Fruit fly (Drosophila melanogaster) Kc167 (cell line): ENCODE results near the gene CG13081.

Experiments
- Myc ChIP-seq: fragments of >200 bp; optimal IDR thresholded peaks from 2 replicates; lab custom pipeline; 2017; ENCODE audit warnings: missing external identifiers
- Sin3A ChIP-seq: fragments of >200 bp; optimal IDR thresholded peaks from 2 replicates; lab custom pipeline; 2018; ENCODE audit warnings: missing external identifiers
- h ChIP-seq: fragments of >200 bp; optimal IDR thresholded peaks from 3 replicates; lab custom pipeline; 2018; ENCODE audit warnings: missing external identifiers
- insv ChIP-seq: fragments of >200 bp; optimal IDR thresholded peaks from 3 replicates; lab custom pipeline; 2018; ENCODE audit warnings: missing external identifiers
- psq ChIP-seq: fragments of >200 bp; optimal IDR thresholded peaks from 2 replicates; lab custom pipeline; 2017; ENCODE audit warnings: missing external identifiers
- ttk ChIP-seq: sonication (Bioruptor generic); optimal IDR thresholded peaks from 2 replicates; lab custom pipeline; 2017; ENCODE audit warnings: missing external identifiers

The CG13081 gene

DNA sequence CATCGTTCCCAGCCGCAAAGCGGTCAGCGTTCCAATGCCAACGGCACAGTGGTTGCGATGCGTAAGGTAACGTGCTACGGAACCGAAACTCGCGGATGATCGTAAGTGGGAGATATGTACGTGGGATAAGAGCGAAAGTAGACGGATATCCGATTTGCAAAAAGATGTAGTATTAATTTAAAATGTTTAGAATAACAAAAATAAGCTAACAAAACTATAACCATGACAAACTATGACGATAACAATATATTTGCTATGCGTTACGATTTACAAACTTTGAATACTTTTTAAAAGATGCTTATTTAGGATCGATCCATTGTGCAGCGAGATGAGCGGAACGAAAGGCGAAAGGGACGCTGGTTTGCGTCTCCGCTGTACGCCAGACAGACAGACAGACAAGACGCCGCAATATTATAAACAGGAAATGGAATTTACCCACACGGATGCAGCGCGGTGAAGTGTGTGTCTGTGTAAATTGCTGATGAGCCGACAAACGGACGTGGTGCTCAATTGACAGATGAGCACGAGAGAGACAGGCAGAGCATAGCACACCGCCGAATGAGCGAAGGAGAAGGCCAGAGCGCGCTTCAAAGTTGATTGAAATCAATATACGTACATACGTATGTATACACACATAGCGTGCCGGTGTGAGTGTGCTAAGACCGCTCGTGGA, 35.4 kb downstream of the CG13081 start:
- no peak for TF ChIP-seq h (lab: Kevin White, UChicago)
- no peak for TF ChIP-seq psq
- no peak for TF ChIP-seq Myc (lab: Kevin White, UChicago)
- no peak for TF ChIP-seq Sin3A (lab: Kevin White, UChicago)
- TF ChIP-seq ttk (lab: Kevin White, UChicago) = no peak
- no peak for TF ChIP-seq insv

DNA sequence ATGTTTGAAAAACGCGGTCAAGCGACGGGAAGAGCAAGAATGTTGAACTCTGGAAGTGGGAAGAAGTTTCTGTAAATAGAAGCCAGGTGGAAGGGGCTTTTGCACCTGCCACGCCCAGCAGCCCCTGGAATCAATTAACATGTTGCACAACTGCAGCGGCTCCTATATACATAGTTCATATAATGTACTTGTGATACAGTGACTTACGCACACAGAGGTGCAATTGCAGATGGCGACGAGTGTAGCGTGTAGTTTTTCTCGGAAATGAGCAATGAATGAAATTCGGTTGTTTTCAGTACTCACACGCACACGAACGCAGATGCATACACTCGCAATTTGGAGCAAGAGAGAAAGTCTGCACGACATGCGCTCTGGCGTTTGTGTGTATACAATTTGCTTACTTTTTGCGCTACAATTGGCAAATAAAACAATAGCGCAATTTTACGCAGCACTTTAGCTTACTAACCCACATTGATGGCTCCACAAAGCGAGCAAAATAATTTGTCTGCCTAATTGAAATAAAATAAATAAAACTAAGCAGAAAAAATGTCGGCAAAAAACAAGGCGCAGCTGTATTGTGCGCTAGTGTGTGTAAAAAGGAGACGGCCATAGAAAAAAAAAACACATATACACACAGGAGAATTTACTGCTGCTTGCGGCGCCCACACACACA, 36.0 kb downstream of the CG13081 start:
- no peak for TF ChIP-seq Myc (lab: Kevin White, UChicago)
- TF ChIP-seq ttk (lab: Kevin White, UChicago) = no peak
- no peak for TF ChIP-seq h (lab: Kevin White, UChicago)
- TF ChIP-seq insv = no peak

DNA sequence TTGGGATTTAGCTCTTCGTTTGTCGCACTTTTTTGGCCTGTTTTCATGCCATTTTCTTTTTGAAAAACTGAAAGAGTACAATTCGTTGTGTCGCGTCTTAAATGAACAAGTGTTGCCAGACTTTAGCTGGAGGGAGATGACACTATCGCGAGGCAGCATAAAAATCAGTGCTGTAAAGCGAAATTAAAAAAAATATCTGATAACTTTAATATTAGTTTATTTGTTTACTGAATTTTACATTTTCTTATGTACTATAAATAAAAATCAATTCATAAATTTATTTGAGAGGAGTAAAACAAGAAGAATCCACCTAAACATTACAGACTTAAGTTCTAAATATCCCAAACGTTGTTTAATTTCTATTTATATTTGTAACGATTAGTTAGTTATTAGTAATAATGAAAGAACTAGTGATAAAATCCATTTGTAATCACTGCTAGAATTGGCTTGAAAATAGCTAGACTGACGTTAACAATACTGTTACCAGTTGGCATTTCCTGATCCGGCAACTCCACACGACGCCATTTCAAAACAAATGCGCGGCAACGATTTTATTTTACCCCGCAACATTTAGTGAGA, 36.9 kb downstream of the CG13081 start, which contains the start of the genes spi and msb1l:
TSS of gene spi (minus strand) at position 129 of the 579 bp plus-strand sequence.
TSS of gene msb1l (plus strand) at position 515 of the 579 bp plus-strand sequence.
- TF ChIP-seq h (lab: Kevin White, UChicago) = no peak
- no peak for TF ChIP-seq Sin3A (lab: Kevin White, UChicago)
- TF ChIP-seq insv = no peak
- no peak for TF ChIP-seq Myc (lab: Kevin White, UChicago)

DNA sequence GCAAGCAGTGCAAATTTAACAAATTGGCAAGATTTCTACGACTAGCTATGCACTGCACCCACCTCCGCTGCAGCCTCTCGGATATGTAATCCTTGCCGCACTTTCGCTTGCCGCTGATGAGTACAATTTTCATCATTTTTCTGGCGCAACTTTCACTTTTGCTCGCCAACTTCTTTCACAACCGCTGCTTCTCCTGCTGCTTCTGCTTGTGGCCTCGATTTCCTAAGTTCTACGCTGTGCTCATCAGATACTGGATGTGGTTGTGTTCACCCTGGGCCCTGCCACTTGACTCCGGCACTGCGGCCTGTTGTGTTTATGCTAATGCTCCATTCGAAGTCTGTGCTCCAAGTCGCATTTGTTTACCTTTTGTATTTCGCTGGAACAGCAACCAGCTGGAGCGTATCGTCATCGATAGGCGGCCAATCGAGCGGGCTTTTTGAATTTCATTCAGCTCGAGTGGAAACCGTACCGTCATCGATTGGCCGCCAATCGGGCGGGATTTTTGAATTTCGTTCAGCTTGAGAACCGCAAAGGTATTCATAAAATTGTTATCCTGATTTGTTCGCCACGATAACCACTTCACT, 39.7 kb downstream of the CG13081 start, which contains the start of gene Pmvk:
TSS of gene Pmvk (minus strand) at position 357 of the 584 bp plus-strand sequence.
- no peak for TF ChIP-seq psq
- no peak for TF ChIP-seq Sin3A (lab: Kevin White, UChicago)
- TF ChIP-seq insv = no peak
- TF ChIP-seq Myc (lab: Kevin White, UChicago) = no peak

DNA sequence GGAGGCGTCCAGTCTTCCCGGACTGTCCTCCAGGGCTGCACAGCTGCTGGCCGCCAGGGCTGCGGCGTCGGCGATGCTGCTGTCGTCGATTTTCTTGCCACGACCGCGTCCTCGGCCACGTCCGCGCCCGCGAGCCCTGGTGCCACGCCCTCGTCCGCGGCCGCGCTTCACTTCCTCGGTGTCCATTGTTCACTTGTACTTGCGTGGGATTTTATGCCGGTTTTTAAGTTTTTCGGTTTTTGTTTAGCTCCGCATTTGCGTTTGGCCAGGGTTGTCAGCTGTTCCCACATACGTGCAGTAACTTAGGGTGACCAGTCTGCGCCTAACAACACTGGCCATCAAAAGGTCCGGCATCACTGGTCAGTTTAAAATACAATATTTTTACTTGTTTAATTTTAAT, 41.8 kb downstream of the CG13081 start, which contains the start of gene Hakai:
TSS of gene Hakai (minus strand) at position 290 of the 400 bp plus-strand sequence.
- no peak for TF ChIP-seq ttk (lab: Kevin White, UChicago)
- TF ChIP-seq h (lab: Kevin White, UChicago) = no peak
- TF ChIP-seq insv = no peak
- no peak for TF ChIP-seq Sin3A (lab: Kevin White, UChicago)
- TF ChIP-seq Myc (lab: Kevin White, UChicago) = no peak
- no peak for TF ChIP-seq psq

DNA sequence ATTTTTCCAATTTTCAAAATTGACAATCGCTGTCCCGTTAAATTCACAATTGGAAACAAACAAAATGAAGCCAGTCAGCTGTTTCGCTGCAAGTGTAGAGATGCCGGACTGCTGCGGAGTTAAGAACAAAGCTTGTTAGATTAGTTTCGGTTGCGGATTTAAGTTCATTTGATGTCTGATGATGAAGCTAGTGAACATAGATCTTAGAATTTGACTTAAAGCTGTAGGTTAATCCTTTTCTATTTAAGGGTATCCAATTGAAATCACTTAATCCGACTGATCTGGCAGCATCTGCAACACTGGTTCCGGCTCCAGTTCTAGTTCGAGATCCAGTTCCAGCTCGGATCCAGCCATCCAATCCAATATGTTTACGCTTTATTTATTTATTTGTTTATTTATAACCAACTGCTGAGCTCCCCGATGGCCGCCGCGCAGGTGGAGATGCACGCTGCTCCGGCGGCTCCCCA, 43.6 kb downstream of the CG13081 start, which contains the start of the genes PCNA2 and CG10366:
TSS of gene PCNA2 (minus strand) at position 65 of the 467 bp plus-strand sequence.
TSS of gene CG10366 (plus strand) at position 310 of the 467 bp plus-strand sequence.
- TF ChIP-seq insv (no peak), Myc (lab: Kevin White, UChicago) (no peak), psq (no peak), h (lab: Kevin White, UChicago) (no peak), Sin3A (lab: Kevin White, UChicago) (no peak), ttk (lab: Kevin White, UChicago) (no peak)

DNA sequence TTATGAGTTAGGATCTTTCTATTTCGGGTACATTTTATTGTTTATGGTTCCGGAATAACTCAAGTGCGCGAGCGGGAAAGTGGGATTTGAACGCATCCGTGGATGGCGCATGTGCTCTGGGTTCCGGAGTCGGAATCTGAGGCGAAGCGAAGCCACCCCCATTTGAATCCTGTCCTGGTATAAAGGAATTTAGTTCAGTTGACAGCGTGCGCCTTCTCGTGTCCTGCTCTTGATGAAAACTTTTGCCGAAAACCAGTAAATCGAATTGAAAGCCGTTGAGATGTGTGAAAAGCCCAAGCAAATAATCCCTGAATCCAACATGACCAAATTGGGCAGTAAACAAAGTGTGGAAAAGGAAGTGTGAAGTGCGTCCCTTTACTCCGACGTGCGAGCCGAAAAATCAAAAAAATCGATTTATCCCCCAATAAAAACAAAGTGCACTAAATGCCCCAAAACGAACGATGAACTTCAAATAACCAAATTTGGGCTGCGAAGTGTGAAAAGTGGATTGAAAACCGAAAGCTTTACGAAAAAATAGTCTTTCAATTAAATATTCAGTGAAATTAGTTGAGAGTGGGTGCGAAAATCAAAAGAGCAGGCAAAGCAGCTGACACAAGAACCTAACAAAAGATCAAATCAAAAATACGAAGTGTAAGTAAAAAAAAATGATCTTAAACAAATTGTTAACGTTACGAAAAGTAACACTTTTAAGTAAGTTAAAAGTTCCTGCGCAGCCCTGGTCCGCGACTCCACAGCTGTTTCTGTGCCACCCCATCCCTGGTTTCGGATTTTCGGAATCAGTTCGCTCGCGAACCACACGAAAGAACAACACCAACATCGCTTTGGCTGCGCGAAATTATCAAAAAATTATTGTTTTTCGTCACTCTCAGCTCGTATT, 46.3 kb downstream of the CG13081 start, which contains the start of gene Lar:
TSS of gene Lar (plus strand) at position 188 of the 898 bp plus-strand sequence.
- TF ChIP-seq Sin3A (lab: Kevin White, UChicago) (no peak), Myc (lab: Kevin White, UChicago) (no peak), psq (no peak), insv (no peak)

DNA sequence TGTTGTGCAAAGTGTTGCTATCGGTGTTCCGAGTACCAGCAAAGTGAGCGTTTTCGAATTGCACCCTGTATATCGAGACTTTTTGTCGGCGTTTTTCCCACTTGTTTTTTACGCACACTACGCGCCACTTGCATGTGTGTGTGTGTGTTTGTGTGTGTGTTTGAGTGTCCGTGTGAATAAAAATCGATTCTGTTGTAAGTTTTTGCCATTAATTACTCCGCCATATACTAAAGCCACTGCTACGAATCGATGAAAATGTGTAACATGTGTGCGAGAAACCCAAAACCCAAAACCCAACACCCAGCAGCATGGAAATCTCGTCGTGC, 46.9 kb downstream of the CG13081 start:
- TF ChIP-seq Myc (lab: Kevin White, UChicago) = no peak
- TF ChIP-seq ttk (lab: Kevin White, UChicago) = no peak

DNA sequence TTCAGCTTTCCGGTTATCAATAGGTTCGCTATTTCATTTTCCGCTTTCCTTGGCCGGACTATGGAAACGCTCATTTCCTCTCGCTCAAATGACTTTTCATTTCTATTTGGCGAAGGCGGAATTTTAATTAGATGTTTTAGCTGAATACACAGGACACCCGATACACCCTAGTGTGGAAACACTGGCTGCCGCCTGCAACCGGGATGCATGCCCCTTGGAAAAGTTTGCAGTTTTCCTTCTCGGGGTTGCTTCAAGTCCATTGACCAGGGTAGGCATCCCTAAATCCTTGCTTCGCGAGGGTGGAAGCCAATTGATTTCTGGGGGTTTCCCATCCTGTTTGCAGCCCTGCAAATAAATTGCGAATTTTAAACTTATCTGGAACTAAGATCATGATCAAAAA, 48.5 kb downstream of the CG13081 start:
- no peak for TF ChIP-seq Sin3A (lab: Kevin White, UChicago)
- TF ChIP-seq Myc (lab: Kevin White, UChicago) = no peak

DNA sequence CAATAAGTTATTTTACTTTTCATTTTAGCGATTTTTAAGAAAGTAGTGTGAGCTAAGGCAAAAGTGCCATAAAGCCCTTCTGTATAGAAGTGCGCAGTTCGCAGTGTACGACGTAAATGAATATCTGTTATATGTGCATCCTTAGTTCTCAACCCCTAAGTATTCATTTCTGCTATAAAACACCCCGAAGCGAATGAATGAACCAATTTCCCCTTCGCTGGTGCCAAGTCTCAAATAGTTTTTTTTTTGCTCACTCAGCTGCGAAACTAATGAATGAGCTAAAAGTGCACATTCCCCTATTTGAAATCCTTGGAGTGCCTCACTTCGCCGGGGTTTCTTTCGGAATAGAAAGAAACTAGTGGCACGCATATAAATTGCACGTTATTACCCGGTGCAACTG, 50.2 kb downstream of the CG13081 start:
- TF ChIP-seq h (lab: Kevin White, UChicago) = no peak
- TF ChIP-seq insv = no peak
- TF ChIP-seq Sin3A (lab: Kevin White, UChicago) = no peak
- TF ChIP-seq Myc (lab: Kevin White, UChicago) = no peak
- no peak for TF ChIP-seq psq
- TF ChIP-seq ttk (lab: Kevin White, UChicago) = no peak
